Worm (Caenorhabditis elegans) whole organism, mixed stage, embryonic: ENCODE measurements around the gene T06C10.3.

Experiments used
- M03D4.4 ChIP-seq: sonication (generic microtip); optimal IDR thresholded peaks from 2 replicates; lab custom pipeline; 2017; ENCODE audit warnings: mild to moderate bottlenecking, missing genetic modification characterization, missing compliant biosample characterization
- bed-3 ChIP-seq: fragments of 200-800 bp; sonication (Bioruptor generic); optimal IDR thresholded peaks from 3 replicates; lab custom pipeline; 2018; ENCODE audit warnings: mild to moderate bottlenecking, missing genetic modification characterization, moderate library complexity, missing compliant biosample characterization
- blmp-1 ChIP-seq: fragments of 150-350 bp; optimal IDR thresholded peaks from 2 replicates; lab custom pipeline; 2014; ENCODE audit warnings: missing biosample characterization, missing genetic modification characterization
- ceh-39 ChIP-seq: fragments of 150-350 bp; optimal IDR thresholded peaks from 2 replicates; lab custom pipeline; 2014; ENCODE audit warnings: missing biosample characterization, missing genetic modification characterization
- ceh-43 ChIP-seq: fragments of 200-800 bp; sonication (Bioruptor generic); optimal IDR thresholded peaks from 2 replicates; lab custom pipeline; 2018; ENCODE audit warnings: mild to moderate bottlenecking, missing genetic modification characterization, moderate library complexity, missing compliant biosample characterization
- ceh-83 ChIP-seq: fragments of 200-800 bp; sonication (Bioruptor generic); optimal IDR thresholded peaks from 2 replicates; lab custom pipeline; 2018; ENCODE audit warnings: mild to moderate bottlenecking, missing genetic modification characterization, missing compliant biosample characterization
- ces-1 ChIP-seq: fragments of 150-350 bp; optimal IDR thresholded peaks from 2 replicates; lab custom pipeline; 2014; ENCODE audit warnings: missing biosample characterization, missing genetic modification reagents, missing genetic modification characterization
- cnd-1 ChIP-seq: fragments of 200-800 bp; sonication (Bioruptor generic); optimal IDR thresholded peaks from 2 replicates; lab custom pipeline; 2018; ENCODE audit warnings: mild to moderate bottlenecking, missing genetic modification characterization, missing compliant biosample characterization
- drap-1 ChIP-seq: fragments of 200-800 bp; sonication (Bioruptor generic); optimal IDR thresholded peaks from 3 replicates; lab custom pipeline; 2018; ENCODE audit warnings: mild to moderate bottlenecking, missing genetic modification characterization, missing compliant biosample characterization
- elt-1 ChIP-seq: sonication (generic microtip); optimal IDR thresholded peaks from 2 replicates; lab custom pipeline; 2017; ENCODE audit warnings: missing genetic modification characterization, mild to moderate bottlenecking, missing compliant biosample characterization, antibody characterized with exemption, moderate library complexity, borderline replicate concordance; ENCODE audit not compliant: insufficient read depth
- elt-3 ChIP-seq: fragments of 150-350 bp; optimal IDR thresholded peaks from 2 replicates; lab custom pipeline; 2014; ENCODE audit warnings: missing biosample characterization, missing genetic modification characterization
- flh-1 ChIP-seq: fragments of 200-800 bp; sonication (Bioruptor generic); optimal IDR thresholded peaks from 2 replicates; lab custom pipeline; 2018; ENCODE audit warnings: mild to moderate bottlenecking, missing genetic modification characterization, moderate library complexity, missing compliant biosample characterization
- ham-2 ChIP-seq: fragments of 200-800 bp; sonication (Bioruptor generic); optimal IDR thresholded peaks from 2 replicates; lab custom pipeline; 2018; ENCODE audit warnings: mild to moderate bottlenecking, missing genetic modification characterization, missing compliant biosample characterization
- hlh-1 ChIP-seq: fragments of 150-350 bp; optimal IDR thresholded peaks from 2 replicates; lab custom pipeline; 2014; ENCODE audit warnings: missing biosample characterization, missing genetic modification reagents, missing genetic modification characterization
- lin-13 ChIP-seq: fragments of 150-350 bp; optimal IDR thresholded peaks from 2 replicates; lab custom pipeline; 2014; ENCODE audit warnings: missing biosample characterization, missing genetic modification characterization
- lin-32 ChIP-seq: fragments of 200-800 bp; sonication (Bioruptor generic); optimal IDR thresholded peaks from 2 replicates; lab custom pipeline; 2018; ENCODE audit warnings: mild to moderate bottlenecking, missing genetic modification characterization, missing compliant biosample characterization
- lsy-2 ChIP-seq: fragments of 150-350 bp; optimal IDR thresholded peaks from 2 replicates; lab custom pipeline; 2014; ENCODE audit warnings: missing biosample characterization, missing genetic modification characterization
- mab-5 ChIP-seq: fragments of 150-350 bp; optimal IDR thresholded peaks from 2 replicates; lab custom pipeline; 2014; ENCODE audit warnings: missing biosample characterization, missing genetic modification characterization
- mep-1 ChIP-seq: fragments of 150-350 bp; optimal IDR thresholded peaks from 2 replicates; lab custom pipeline; 2017; ENCODE audit warnings: missing biosample characterization, missing genetic modification reagents, missing genetic modification characterization, inconsistent platforms
- mls-2 ChIP-seq: sonication (generic microtip); optimal IDR thresholded peaks from 2 replicates; lab custom pipeline; 2016; ENCODE audit warnings: mild to moderate bottlenecking, missing genetic modification characterization, moderate library complexity, missing compliant biosample characterization
- nhr-12 ChIP-seq: fragments of 150-350 bp; optimal IDR thresholded peaks from 2 replicates; lab custom pipeline; 2014; ENCODE audit warnings: missing biosample characterization, missing genetic modification characterization
- nhr-2 ChIP-seq: fragments of 150-350 bp; optimal IDR thresholded peaks from 2 replicates; lab custom pipeline; 2014; ENCODE audit warnings: missing biosample characterization, missing genetic modification characterization
- nhr-237 ChIP-seq: fragments of 150-350 bp; optimal IDR thresholded peaks from 2 replicates; lab custom pipeline; 2014; ENCODE audit warnings: missing biosample characterization, missing genetic modification characterization
- nhr-28 ChIP-seq: fragments of 150-350 bp; optimal IDR thresholded peaks from 2 replicates; lab custom pipeline; 2014; ENCODE audit warnings: missing biosample characterization, missing genetic modification characterization
- nhr-76 ChIP-seq: sonication (generic microtip); optimal IDR thresholded peaks from 2 replicates; lab custom pipeline; 2017; ENCODE audit warnings: missing biosample characterization, missing genetic modification characterization
- pha-4 ChIP-seq: fragments of 150-350 bp; optimal IDR thresholded peaks from 2 replicates; lab custom pipeline; 2018; ENCODE audit warnings: missing biosample characterization, missing genetic modification reagents, missing genetic modification characterization
- sem-2 ChIP-seq: fragments of 200-800 bp; sonication (Bioruptor generic); optimal IDR thresholded peaks from 2 replicates; lab custom pipeline; 2018; ENCODE audit warnings: mild to moderate bottlenecking, missing genetic modification characterization, missing compliant biosample characterization
- snpc-4 ChIP-seq: fragments of 150-350 bp; optimal IDR thresholded peaks from 2 replicates; lab custom pipeline; 2014; ENCODE audit warnings: missing biosample characterization, missing genetic modification characterization
- sptf-1 ChIP-seq: sonication (generic microtip); optimal IDR thresholded peaks from 2 replicates; lab custom pipeline; 2017; ENCODE audit warnings: mild to moderate bottlenecking, missing genetic modification characterization, moderate library complexity, missing compliant biosample characterization
- tbx-8 ChIP-seq: fragments of 200-800 bp; sonication (Bioruptor generic); optimal IDR thresholded peaks from 2 replicates; lab custom pipeline; 2018; ENCODE audit warnings: mild to moderate bottlenecking, missing genetic modification characterization, moderate library complexity, missing compliant biosample characterization
- unc-120 ChIP-seq: sonication (generic microtip); optimal IDR thresholded peaks from 2 replicates; lab custom pipeline; 2017; ENCODE audit warnings: missing genetic modification characterization, missing compliant biosample characterization; ENCODE audit not compliant: poor library complexity, severe bottlenecking
- unc-62 ChIP-seq: fragments of 150-350 bp; optimal IDR thresholded peaks from 2 replicates; lab custom pipeline; 2014; ENCODE audit warnings: missing biosample characterization, missing genetic modification reagents, missing genetic modification characterization
- zip-8 ChIP-seq: fragments of 150-350 bp; optimal IDR thresholded peaks from 2 replicates; lab custom pipeline; 2014; ENCODE audit warnings: missing biosample characterization, missing genetic modification characterization
- ztf-11 ChIP-seq: fragments of 150-350 bp; optimal IDR thresholded peaks from 2 replicates; lab custom pipeline; 2014; ENCODE audit warnings: missing biosample characterization, missing genetic modification characterization

Gene T06C10.3

DNA sequence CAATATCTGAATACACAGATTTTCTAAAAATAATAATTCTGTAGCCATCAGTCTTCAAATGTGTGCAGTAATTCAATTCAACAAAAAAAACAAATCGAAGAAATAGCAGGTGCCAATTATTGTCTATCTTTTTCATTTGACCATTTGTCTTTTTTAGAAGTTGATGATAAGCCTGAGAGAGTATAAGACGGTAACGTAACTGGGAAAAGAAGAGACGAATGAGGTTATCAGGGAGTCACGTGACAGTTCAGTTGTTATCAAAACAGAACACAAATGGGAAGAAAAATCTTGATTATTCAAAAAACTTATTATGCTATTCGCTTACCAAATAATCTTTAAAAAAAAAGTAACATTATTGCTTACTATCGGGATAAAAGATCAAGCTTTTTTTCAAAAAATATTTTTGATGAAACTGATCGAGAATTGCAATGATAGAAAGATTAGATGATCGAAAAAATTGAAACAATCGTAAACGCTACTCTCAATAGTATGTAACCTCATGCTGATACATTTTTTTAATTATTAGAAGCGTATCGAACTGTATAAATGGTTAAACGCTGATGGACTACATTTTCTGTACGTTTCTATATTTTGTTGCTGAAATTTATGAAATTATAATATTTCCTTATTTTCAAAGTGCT is 26.1 kb upstream of the T06C10.3 start:
- TF ChIP-seq bed-3 (GFP tag; lab: Kevin White, UChicago) = no peak
- TF ChIP-seq mep-1 = no peak
- no peak for TF ChIP-seq lsy-2 (tag; lab: Kevin White, UChicago)
- TF ChIP-seq hlh-1 (tag; lab: Kevin White, UChicago) = no peak
- TF ChIP-seq elt-1 (tag; lab: Kevin White, UChicago) = no peak
- TF ChIP-seq sem-2 (GFP tag; lab: Kevin White, UChicago) = no peak
- TF ChIP-seq unc-62 (GFP tag; lab: Kevin White, UChicago) = no peak
- no peak for TF ChIP-seq ceh-43
- TF ChIP-seq mls-2 (tag; lab: Kevin White, UChicago) = no peak
- TF ChIP-seq cnd-1 = no peak
- no peak for TF ChIP-seq drap-1
- no peak for TF ChIP-seq unc-120
- TF ChIP-seq lin-32 = no peak

DNA sequence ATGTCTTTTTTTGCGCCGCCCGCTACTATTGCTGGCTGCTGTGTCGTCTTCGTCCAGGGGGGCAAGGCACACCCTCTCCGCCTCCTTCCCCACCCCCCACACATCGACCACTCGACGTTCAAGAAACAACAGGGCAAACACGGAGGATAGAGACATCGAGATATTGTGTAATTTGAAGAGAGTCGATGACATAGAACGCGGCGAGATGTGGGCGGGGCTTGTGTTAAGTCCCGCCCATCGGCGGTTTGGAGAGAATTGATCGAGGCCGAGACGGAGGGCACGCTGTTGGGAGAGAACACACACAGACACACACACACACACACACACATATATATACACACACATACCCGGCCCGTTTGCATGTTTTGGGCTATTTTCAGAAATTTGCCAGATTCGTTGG is 25.0 kb upstream of the T06C10.3 start:
- TF ChIP-seq M03D4.4 (tag; lab: Kevin White, UChicago) (peak; percentile 41), mep-1 (peak; percentile 68), ham-2 (GFP tag; lab: Kevin White, UChicago) (peak; percentile 43), sem-2 (GFP tag; lab: Kevin White, UChicago) (no peak), lsy-2 (tag; lab: Kevin White, UChicago) (peak; percentile 39), sptf-1 (tag; lab: Kevin White, UChicago) (peak; percentile 84), drap-1 (peak; percentile 76), ztf-11 (tag; lab: Kevin White, UChicago) (peak; percentile 67), nhr-2 (tag; lab: Kevin White, UChicago) (peak; percentile 13), ceh-43 (peak; percentile 18), hlh-1 (tag; lab: Kevin White, UChicago) (peak; percentile 55), lin-32 (no peak), ces-1 (peak; percentile 55), ceh-83 (GFP tag; lab: Kevin White, UChicago) (no peak), lin-13 (tag; lab: Kevin White, UChicago) (no peak), unc-62 (GFP tag; lab: Kevin White, UChicago) (peak; percentile 52), cnd-1 (peak; percentile 46), unc-120 (peak; percentile 75), mls-2 (tag; lab: Kevin White, UChicago) (peak; percentile 83), pha-4 (tag; lab: Kevin White, UChicago) (peak; percentile 59)
- TF ChIP-seq, all 35 proteins: peak for 16

ce11 chrIV:7846386-7846785 is 24.2 kb upstream of the T06C10.3 start, which contains the start of gene C06A6.2:
Gene C06A6.2 (plus strand): TSS chrIV:7846622.
- TF ChIP-seq ham-2 (GFP tag; lab: Kevin White, UChicago) (no peak), nhr-12 (no peak), ztf-11 (tag; lab: Kevin White, UChicago) (no peak), snpc-4 (tag; lab: Kevin White, UChicago) (no peak), lin-32 (no peak), unc-62 (GFP tag; lab: Kevin White, UChicago) (no peak), mls-2 (tag; lab: Kevin White, UChicago) (no peak)

DNA sequence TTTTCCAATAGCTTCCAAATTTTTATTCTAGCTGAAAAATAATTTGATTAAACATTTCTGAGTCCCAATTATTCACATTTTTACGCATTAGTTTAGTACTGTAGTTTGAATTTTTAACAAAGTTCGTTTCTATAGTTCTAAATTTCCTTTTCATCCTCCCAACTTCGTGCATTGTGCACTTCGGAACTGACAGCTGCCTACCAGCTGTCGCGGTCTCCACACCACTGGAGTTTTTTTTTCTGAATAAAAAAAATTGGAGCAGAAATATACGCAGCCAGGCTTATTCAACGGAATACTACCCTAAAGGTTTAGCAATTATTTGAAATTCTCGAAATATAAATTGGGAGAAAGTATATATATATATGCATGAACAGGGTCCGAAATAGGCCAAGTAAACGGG is 21.3 kb upstream of the T06C10.3 start:
- no peak for TF ChIP-seq tbx-8 (GFP tag; lab: Kevin White, UChicago)
- no peak for TF ChIP-seq nhr-2 (tag; lab: Kevin White, UChicago)
- TF ChIP-seq hlh-1 (tag; lab: Kevin White, UChicago) = peak; percentile 91
- TF ChIP-seq nhr-12 = no peak

- TF ChIP-seq zip-8 (no peak), unc-120 (no peak), nhr-76 (no peak), lsy-2 (tag; lab: Kevin White, UChicago) (no peak), lin-13 (tag; lab: Kevin White, UChicago) (no peak), ztf-11 (tag; lab: Kevin White, UChicago) (no peak), ceh-39 (tag; lab: Kevin White, UChicago) (no peak)
Observed at ce11 chrIV:7850329-7850728, 20.2 kb upstream of the T06C10.3 start.

ce11 chrIV:7851291-7851690 is 19.3 kb upstream of the T06C10.3 start:
- TF ChIP-seq mep-1 (no peak), nhr-76 (no peak), unc-120 (no peak), ces-1 (no peak), drap-1 (no peak), blmp-1 (tag; lab: Kevin White, UChicago) (no peak), ham-2 (GFP tag; lab: Kevin White, UChicago) (no peak), hlh-1 (tag; lab: Kevin White, UChicago) (no peak), mab-5 (tag; lab: Kevin White, UChicago) (no peak), snpc-4 (tag; lab: Kevin White, UChicago) (no peak), nhr-237 (tag; lab: Kevin White, UChicago) (no peak), lin-32 (no peak), lsy-2 (tag; lab: Kevin White, UChicago) (no peak), flh-1 (GFP tag; lab: Kevin White, UChicago) (no peak), nhr-28 (tag; lab: Kevin White, UChicago) (no peak), elt-1 (tag; lab: Kevin White, UChicago) (no peak), nhr-12 (no peak), lin-13 (tag; lab: Kevin White, UChicago) (no peak), elt-3 (tag; lab: Kevin White, UChicago) (no peak), cnd-1 (no peak)
